Fruit fly (Drosophila melanogaster) whole organism, embryonic: ENCODE measurements around the gene rb.

Source experiments
- Abd-B ChIP-seq: fragments of 200-800 bp; sonication (Bioruptor generic); optimal IDR thresholded peaks from 2 replicates; lab custom pipeline; 2018; ENCODE audit warnings: missing biosample characterization, mild to moderate bottlenecking, missing genetic modification characterization, moderate library complexity
- Atf6 ChIP-seq: fragments of 200-800 bp; sonication (Bioruptor generic); IDR thresholded peaks from 2 replicates; pipeline ENCODE4 v1.3.6; 2022; ENCODE audit warnings: missing biosample characterization, missing genetic modification characterization
- Bteb2 ChIP-seq: fragments of 200-800 bp; sonication (Bioruptor generic); optimal IDR thresholded peaks from 2 replicates; lab custom pipeline; 2016; ENCODE audit warnings: missing biosample characterization, missing genetic modification characterization
- CG11093 ChIP-seq: fragments of 200-800 bp; sonication (Bioruptor generic); IDR thresholded peaks from 3 replicates; pipeline ENCODE4 v1.3.6; 2022; ENCODE audit warnings: missing biosample characterization, missing genetic modification characterization
- CG14014 ChIP-seq: fragments of 200-800 bp; sonication (Bioruptor generic); IDR thresholded peaks from 2 replicates; pipeline ENCODE4 v1.3.6; 2022; ENCODE audit warnings: missing biosample characterization, missing genetic modification characterization
- CG14710 ChIP-seq: fragments of 200-800 bp; sonication (Bioruptor generic); optimal IDR thresholded peaks from 3 replicates; lab custom pipeline; 2019; ENCODE audit warnings: missing biosample characterization, mild to moderate bottlenecking, missing genetic modification characterization, moderate library complexity
- CG15514 ChIP-seq: fragments of 200-800 bp; sonication (Bioruptor generic); optimal IDR thresholded peaks from 3 replicates; lab custom pipeline; 2017; ENCODE audit warnings: missing biosample characterization, missing genetic modification characterization, mild to moderate bottlenecking, moderate library complexity, missing genetic modification reagents
- CG1603 ChIP-seq: fragments of 200-800 bp; sonication (Bioruptor generic); optimal IDR thresholded peaks from 2 replicates; lab custom pipeline; 2019; ENCODE audit warnings: missing biosample characterization, mild to moderate bottlenecking, missing genetic modification characterization, moderate library complexity
- CG17186 ChIP-seq: fragments of 200-800 bp; sonication (Bioruptor generic); optimal IDR thresholded peaks from 3 replicates; lab custom pipeline; 2017; ENCODE audit warnings: missing biosample characterization, missing genetic modification reagents, missing genetic modification characterization
- CG4617 ChIP-seq: fragments of 200-800 bp; sonication (Bioruptor generic); optimal IDR thresholded peaks from 3 replicates; lab custom pipeline; 2016; ENCODE audit warnings: missing biosample characterization, missing genetic modification characterization, borderline replicate concordance
- CG6654 ChIP-seq: fragments of 200-800 bp; sonication (Bioruptor generic); optimal IDR thresholded peaks from 2 replicates; lab custom pipeline; 2017; ENCODE audit warnings: missing biosample characterization, mild to moderate bottlenecking, missing genetic modification characterization
- CG6683 ChIP-seq: fragments of 200-800 bp; sonication (Bioruptor generic); optimal IDR thresholded peaks from 2 replicates; lab custom pipeline; 2017; ENCODE audit warnings: missing biosample characterization, mild to moderate bottlenecking, missing genetic modification characterization, missing genetic modification reagents
- CG6765 ChIP-seq: fragments of 200-800 bp; sonication (Bioruptor generic); optimal IDR thresholded peaks from 3 replicates; lab custom pipeline; 2017; ENCODE audit warnings: missing biosample characterization, mild to moderate bottlenecking, missing genetic modification characterization
- CG9437 ChIP-seq: fragments of 200-800 bp; sonication (Bioruptor generic); optimal IDR thresholded peaks from 2 replicates; lab custom pipeline; 2018; ENCODE audit warnings: missing biosample characterization, mild to moderate bottlenecking, missing genetic modification characterization
- CG9797 ChIP-seq: fragments of 200-800 bp; sonication (Bioruptor generic); optimal IDR thresholded peaks from 3 replicates; lab custom pipeline; 2018; ENCODE audit warnings: missing biosample characterization, mild to moderate bottlenecking, missing genetic modification characterization
- CG9932 ChIP-seq: fragments of 200-800 bp; sonication (Bioruptor generic); IDR thresholded peaks from 2 replicates; pipeline ENCODE4 v1.3.6; 2022; ENCODE audit warnings: missing biosample characterization, missing genetic modification characterization
- CTCF ChIP-seq: fragments of 200-800 bp; sonication (Bioruptor generic); optimal IDR thresholded peaks from 2 replicates; lab custom pipeline; 2017; ENCODE audit warnings: missing biosample characterization, mild to moderate bottlenecking, missing genetic modification characterization, moderate library complexity
- CoRest ChIP-seq: fragments of 200-800 bp; sonication (Bioruptor generic); optimal IDR thresholded peaks from 3 replicates; lab custom pipeline; 2018; ENCODE audit warnings: missing biosample characterization, mild to moderate bottlenecking, missing genetic modification characterization, moderate library complexity
- Deaf1 ChIP-seq: fragments of 200-800 bp; optimal IDR thresholded peaks from 3 replicates; lab custom pipeline; 2019; ENCODE audit warnings: missing biosample characterization, mild to moderate bottlenecking, missing genetic modification characterization, moderate library complexity
- Dp ChIP-seq: fragments of 200-800 bp; sonication (Bioruptor generic); optimal IDR thresholded peaks from 2 replicates; lab custom pipeline; 2018; ENCODE audit warnings: missing biosample characterization, mild to moderate bottlenecking, missing genetic modification characterization, moderate library complexity
- E2f2 ChIP-seq: fragments of 200-800 bp; sonication (Bioruptor generic); IDR thresholded peaks from 2 replicates; pipeline ENCODE4 v1.3.6; 2022; ENCODE audit warnings: missing biosample characterization, missing genetic modification characterization
- HmgZ ChIP-seq: fragments of 200-800 bp; sonication (Bioruptor generic); optimal IDR thresholded peaks from 2 replicates; lab custom pipeline; 2018; ENCODE audit warnings: missing biosample characterization, mild to moderate bottlenecking, missing genetic modification characterization
- Jarid2 ChIP-seq: fragments of 200-800 bp; sonication (Bioruptor generic); optimal IDR thresholded peaks from 3 replicates; lab custom pipeline; 2017; ENCODE audit warnings: mild to moderate bottlenecking, missing biosample characterization, missing genetic modification reagents, missing genetic modification characterization
- MBD-R2 ChIP-seq: fragments of 200-800 bp; sonication (Bioruptor generic); IDR thresholded peaks from 2 replicates; pipeline ENCODE4 v1.3.6; 2022; ENCODE audit warnings: missing biosample characterization, missing genetic modification characterization
- MESR4 ChIP-seq: fragments of 200-800 bp; sonication (Bioruptor generic); optimal IDR thresholded peaks from 2 replicates; lab custom pipeline; 2018; ENCODE audit warnings: missing biosample characterization, mild to moderate bottlenecking, missing genetic modification characterization, moderate library complexity
- Mad ChIP-seq: fragments of 200-800 bp; sonication (Bioruptor generic); optimal IDR thresholded peaks from 2 replicates; lab custom pipeline; 2016; ENCODE audit warnings: missing biosample characterization, missing genetic modification characterization
- Myb ChIP-seq: fragments of 200-800 bp; sonication (Bioruptor generic); optimal IDR thresholded peaks from 2 replicates; lab custom pipeline; 2016; ENCODE audit warnings: missing biosample characterization, missing genetic modification characterization
- Oli ChIP-seq: fragments of 200-800 bp; sonication (Bioruptor generic); optimal IDR thresholded peaks from 2 replicates; lab custom pipeline; 2018; ENCODE audit warnings: missing biosample characterization, mild to moderate bottlenecking, missing genetic modification characterization, moderate library complexity
- Pdp1 ChIP-seq, 2 experiments: fragments of 200-800 bp; sonication (Bioruptor generic); optimal IDR thresholded peaks; 3 replicates each; lab custom pipeline; 2016; ENCODE audit warnings: missing biosample characterization in 2 of 2, missing genetic modification characterization in 2 of 2, mild to moderate bottlenecking in 1 of 2, moderate library complexity in 1 of 2
- Scr ChIP-seq: fragments of 200-800 bp; sonication (Bioruptor generic); IDR thresholded peaks from 2 replicates; pipeline ENCODE4 v1.3.6; 2022; ENCODE audit warnings: missing biosample characterization, missing genetic modification characterization; ENCODE audit not compliant: partially characterized antibody
- Sry-β ChIP-seq: fragments of 200-800 bp; sonication (Bioruptor generic); optimal IDR thresholded peaks from 2 replicates; lab custom pipeline; 2018; ENCODE audit warnings: missing biosample characterization, mild to moderate bottlenecking, missing genetic modification characterization, moderate library complexity
- Vsx1 ChIP-seq: fragments of 200-800 bp; sonication (Bioruptor generic); optimal IDR thresholded peaks from 2 replicates; lab custom pipeline; 2017; ENCODE audit warnings: missing biosample characterization, mild to moderate bottlenecking, missing genetic modification characterization, missing genetic modification reagents
- ac ChIP-seq: fragments of 200-800 bp; sonication (Bioruptor generic); optimal IDR thresholded peaks from 3 replicates; lab custom pipeline; 2017; ENCODE audit warnings: missing biosample characterization, mild to moderate bottlenecking, missing genetic modification characterization
- al ChIP-seq: fragments of 200-800 bp; sonication (Bioruptor generic); IDR thresholded peaks from 2 replicates; pipeline ENCODE4 v1.3.6; 2022; ENCODE audit warnings: missing biosample characterization, missing genetic modification characterization
- bowl ChIP-seq: fragments of 200-800 bp; sonication (Bioruptor generic); IDR thresholded peaks from 2 replicates; pipeline ENCODE4 v1.3.6; 2022; ENCODE audit warnings: missing biosample characterization, missing genetic modification characterization
- cad ChIP-seq: fragments of >200 bp; optimal IDR thresholded peaks from 2 replicates; lab custom pipeline; 2017; ENCODE audit warnings: missing biosample characterization, missing genetic modification characterization
- dm ChIP-seq: fragments of 200-800 bp; sonication (Bioruptor generic); optimal IDR thresholded peaks from 3 replicates; lab custom pipeline; 2016; ENCODE audit warnings: missing biosample characterization, missing genetic modification characterization
- gfzf ChIP-seq: fragments of 200-800 bp; sonication (Bioruptor generic); optimal IDR thresholded peaks from 2 replicates; lab custom pipeline; 2016; ENCODE audit warnings: missing biosample characterization, mild to moderate bottlenecking, missing genetic modification characterization, moderate library complexity
- gro ChIP-seq: fragments of 200-800 bp; sonication (Bioruptor generic); optimal IDR thresholded peaks from 2 replicates; lab custom pipeline; 2016; ENCODE audit warnings: missing biosample characterization, missing genetic modification characterization
- gt ChIP-seq: fragments of 200-800 bp; sonication (Bioruptor generic); IDR thresholded peaks from 2 replicates; pipeline ENCODE4 v1.3.6; 2022; ENCODE audit warnings: missing biosample characterization, missing genetic modification characterization
- luna ChIP-seq: fragments of 200-800 bp; sonication (Bioruptor generic); optimal IDR thresholded peaks from 2 replicates; lab custom pipeline; 2016; ENCODE audit warnings: missing biosample characterization, missing genetic modification characterization
- mam ChIP-seq: fragments of 200-800 bp; sonication (Bioruptor generic); optimal IDR thresholded peaks from 3 replicates; lab custom pipeline; 2016; ENCODE audit warnings: missing biosample characterization, missing genetic modification characterization
- p53 ChIP-seq: fragments of 200-800 bp; sonication (Bioruptor generic); optimal IDR thresholded peaks from 2 replicates; lab custom pipeline; 2016; ENCODE audit warnings: missing biosample characterization, missing genetic modification characterization
- pzg ChIP-seq: fragments of 200-800 bp; sonication (Bioruptor generic); optimal IDR thresholded peaks from 3 replicates; lab custom pipeline; 2018; ENCODE audit warnings: missing biosample characterization, mild to moderate bottlenecking, missing genetic modification characterization, moderate library complexity
- row ChIP-seq: fragments of 200-800 bp; sonication (Bioruptor generic); IDR thresholded peaks from 3 replicates; pipeline ENCODE4 v1.3.6; 2022; ENCODE audit warnings: missing biosample characterization, missing genetic modification characterization
- so ChIP-seq: fragments of 200-800 bp; sonication (Bioruptor generic); IDR thresholded peaks from 3 replicates; pipeline ENCODE4 v1.3.6; 2022; ENCODE audit warnings: missing biosample characterization, missing genetic modification characterization
- stwl ChIP-seq: fragments of 200-800 bp; sonication (Bioruptor generic); optimal IDR thresholded peaks from 3 replicates; lab custom pipeline; 2018; ENCODE audit warnings: missing biosample characterization, mild to moderate bottlenecking, missing genetic modification characterization, moderate library complexity
- trem ChIP-seq: fragments of 200-800 bp; optimal IDR thresholded peaks from 3 replicates; lab custom pipeline; 2019; ENCODE audit warnings: missing biosample characterization, mild to moderate bottlenecking, missing genetic modification characterization, moderate library complexity
- unc-4 ChIP-seq: fragments of 200-800 bp; sonication (Bioruptor generic); IDR thresholded peaks from 2 replicates; pipeline ENCODE4 v1.3.6; 2022; ENCODE audit warnings: missing biosample characterization, missing genetic modification characterization; ENCODE audit not compliant: partially characterized antibody
- zfh1 ChIP-seq: fragments of 200-800 bp; sonication (Bioruptor generic); IDR thresholded peaks from 3 replicates; pipeline ENCODE4 v1.3.6; 2022; ENCODE audit warnings: missing biosample characterization, missing genetic modification characterization

rb gene

DNA sequence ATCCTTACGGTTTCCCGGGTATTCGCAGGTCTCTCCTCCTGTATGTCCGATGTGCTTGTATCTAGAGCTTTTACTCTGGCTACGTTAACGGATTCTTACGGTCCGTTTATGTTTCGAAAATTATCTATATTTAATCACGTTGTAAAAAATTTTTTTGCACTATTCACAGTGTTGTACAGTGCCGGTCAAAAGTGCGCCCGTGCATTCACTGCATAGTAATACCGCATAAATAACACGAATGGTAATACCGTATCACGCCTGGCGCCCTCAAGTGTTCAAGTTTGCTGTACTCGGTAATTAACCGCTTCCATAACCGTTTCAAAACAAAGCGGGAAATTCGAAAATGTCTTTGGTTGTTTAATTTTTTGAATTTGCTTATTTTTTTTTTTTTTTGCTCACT lies 13.6 kb upstream of the rb start, which contains the start of gene CG11444 (continued):
- TF ChIP-seq Deaf1 (tag; lab: Kevin White, UChicago) (no peak), Mad (GFP tag; lab: Kevin White, UChicago) (peak; percentile 24), gro (GFP tag; lab: Kevin White, UChicago) (peak; percentile 79), cad (GFP tag; lab: Kevin White, UChicago) (no peak), CoRest (tag; lab: Kevin White, UChicago) (peak; percentile 48), luna (GFP tag; lab: Kevin White, UChicago) (peak; percentile 58), Vsx1 (peak; percentile 22), CG6654 (GFP tag; lab: Kevin White, UChicago) (no peak), al (GFP tag; lab: Robert Waterston, UW) (no peak), Atf6 (GFP tag; lab: Robert Waterston, UW) (0 out of 2 replicates have a peak, but pooled peaks have one; percentile 9), Oli (tag; lab: Kevin White, UChicago) (no peak), CG9437 (GFP tag; lab: Kevin White, UChicago) (no peak), Jarid2 (GFP tag; lab: Kevin White, UChicago) (peak; percentile 22), Scr (no peak), row (GFP tag; lab: Robert Waterston, UW) (peak; percentile 28; the same call in 1 of the 3 replicates), so (GFP tag; lab: Robert Waterston, UW) (no peak), unc-4 (no peak), CG17186 (GFP tag; lab: Kevin White, UChicago) (peak; percentile 45), bowl (no peak), CG14014 (GFP tag; lab: Robert Waterston, UW) (peak; percentile 32; the same call in 1 of the 2 replicates), stwl (tag; lab: Kevin White, UChicago) (peak; percentile 76), Sry-β (GFP tag; lab: Kevin White, UChicago) (no peak), CG11093 (GFP tag; lab: Robert Waterston, UW) (no peak)
- TF ChIP-seq, all 482 proteins: peak for 189

DNA sequence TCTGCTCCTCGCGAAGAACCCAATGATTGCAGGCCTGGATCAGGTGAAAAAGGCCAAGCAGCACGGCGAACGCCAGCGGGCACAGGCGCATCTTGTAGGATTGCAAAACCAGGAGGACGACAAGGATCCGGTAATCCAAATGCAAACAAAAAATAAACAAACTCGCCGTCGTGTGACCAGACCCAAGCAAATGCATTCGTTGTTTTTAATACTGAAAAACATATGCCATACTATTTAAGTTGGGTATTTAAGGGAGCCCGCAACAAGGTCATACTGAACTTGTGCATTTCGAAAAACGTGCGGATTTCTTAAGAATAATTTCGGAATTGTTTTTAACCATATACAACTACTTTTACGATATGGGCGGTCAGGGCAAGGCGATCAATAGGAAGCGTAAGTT lies 11.3 kb upstream of the rb start, which contains the start of the genes CG11436 and CG3527:
TSS of gene CG11436 (minus strand) at position 162 of the 400 bp plus-strand sequence.
TSS of gene CG3527 (plus strand) at position 257 of the 400 bp plus-strand sequence.
- TF ChIP-seq pzg (GFP tag; lab: Kevin White, UChicago): peak; percentile 66
- TF ChIP-seq zfh1 (GFP tag; lab: Robert Waterston, UW): 0 out of 3 replicates have a peak, but pooled peaks have one; percentile 8
- peak; percentile 75 for TF ChIP-seq CG9797
- TF ChIP-seq CG6683 (GFP tag; lab: Kevin White, UChicago): no peak
- peak; percentile 31 for TF ChIP-seq CTCF (GFP tag; lab: Kevin White, UChicago)
- peak; percentile 15 for TF ChIP-seq CG15514 (GFP tag; lab: Kevin White, UChicago)
- no peak for TF ChIP-seq Sry-β (GFP tag; lab: Kevin White, UChicago)
- TF ChIP-seq HmgZ (tag; lab: Kevin White, UChicago): peak; percentile 6
- no peak for TF ChIP-seq Bteb2 (GFP tag; lab: Kevin White, UChicago)
- TF ChIP-seq gt (GFP tag; lab: Robert Waterston, UW): no peak
- TF ChIP-seq MBD-R2 (GFP tag; lab: Robert Waterston, UW): peak; percentile 81
- peak; percentile 7 for TF ChIP-seq dm (GFP tag; lab: Kevin White, UChicago)
- no peak for TF ChIP-seq CG9932 (GFP tag; lab: Robert Waterston, UW)
- TF ChIP-seq CG4617 (GFP tag; lab: Kevin White, UChicago): peak; percentile 67
- TF ChIP-seq CG1603: peak; percentile 27
- TF ChIP-seq stwl (tag; lab: Kevin White, UChicago): peak; percentile 44
- TF ChIP-seq p53 (GFP tag; lab: Kevin White, UChicago): no peak
- TF ChIP-seq Myb (GFP tag; lab: Kevin White, UChicago): peak; percentile 45
- TF ChIP-seq gfzf: peak; percentile 86
- no peak for TF ChIP-seq CG6765 (GFP tag; lab: Kevin White, UChicago)
- peak; percentile 5 for TF ChIP-seq CG14710 (tag; lab: Kevin White, UChicago)
- peak; percentile 53 for TF ChIP-seq Dp (GFP tag; lab: Kevin White, UChicago)
- TF ChIP-seq unc-4: no peak
- TF ChIP-seq MESR4 (GFP tag; lab: Kevin White, UChicago): peak; percentile 72
- no peak for TF ChIP-seq Abd-B (GFP tag; lab: Kevin White, UChicago)
- TF ChIP-seq Pdp1 (GFP tag; optimal IDR thresholded peaks at IDR 0.05; lab: Kevin White, UChicago): peak in 1 of 2 experiments; percentile 30
- TF ChIP-seq mam (GFP tag; lab: Kevin White, UChicago): no peak
- peak; percentile 33 for TF ChIP-seq trem (tag; lab: Kevin White, UChicago)
- no peak for TF ChIP-seq ac (GFP tag; lab: Kevin White, UChicago)
- TF ChIP-seq E2f2 (GFP tag; lab: Robert Waterston, UW): peak; percentile 52
